Worm (Caenorhabditis elegans) whole organism, L3 larva: ENCODE data around the gene ced-9.

Experiments
- R02D3.7 ChIP-seq: fragments of 150-350 bp; optimal IDR thresholded peaks from 2 replicates; lab custom pipeline; 2014; ENCODE audit warnings: missing biosample characterization, missing genetic modification characterization
- ZK546.5 ChIP-seq: sonication (generic microtip); optimal IDR thresholded peaks from 2 replicates; lab custom pipeline; 2017; ENCODE audit warnings: missing biosample characterization, missing genetic modification characterization
- ceh-16 ChIP-seq: sonication (generic microtip); optimal IDR thresholded peaks from 2 replicates; lab custom pipeline; 2017; ENCODE audit warnings: missing biosample characterization, missing genetic modification characterization
- ceh-28 ChIP-seq: fragments of 150-350 bp; optimal IDR thresholded peaks from 2 replicates; lab custom pipeline; 2014; ENCODE audit warnings: missing biosample characterization, missing genetic modification reagents, missing genetic modification characterization
- ceh-82 ChIP-seq: fragments of 150-350 bp; optimal IDR thresholded peaks from 2 replicates; lab custom pipeline; 2014; ENCODE audit warnings: missing biosample characterization, missing genetic modification characterization
- ceh-9 ChIP-seq: sonication (generic microtip); optimal IDR thresholded peaks from 2 replicates; lab custom pipeline; 2018; ENCODE audit warnings: missing biosample characterization, missing genetic modification characterization
- egl-27 ChIP-seq: sonication (generic microtip); optimal IDR thresholded peaks from 4 replicates; lab custom pipeline; 2017; ENCODE audit warnings: missing biosample characterization, missing genetic modification reagents, missing genetic modification characterization
- egl-5 ChIP-seq: fragments of 150-350 bp; optimal IDR thresholded peaks from 2 replicates; lab custom pipeline; 2017; ENCODE audit warnings: missing biosample characterization, missing genetic modification reagents, missing genetic modification characterization, inconsistent platforms
- elt-1 ChIP-seq: fragments of 150-350 bp; optimal IDR thresholded peaks from 2 replicates; lab custom pipeline; 2014; ENCODE audit warnings: missing biosample characterization, missing genetic modification characterization
- elt-2 ChIP-seq: sonication (generic microtip); optimal IDR thresholded peaks from 2 replicates; lab custom pipeline; 2016; ENCODE audit warnings: missing genetic modification reagents, mild to moderate bottlenecking, missing genetic modification characterization, missing compliant biosample characterization
- eor-1 ChIP-seq, 2 experiments: fragments of 150-350 bp; optimal IDR thresholded peaks; 2 replicates each; lab custom pipeline; 2014 to 2018; ENCODE audit warnings: missing biosample characterization in 2 of 2, missing genetic modification characterization in 2 of 2
- fkh-10 ChIP-seq: sonication (generic microtip); optimal IDR thresholded peaks from 2 replicates; lab custom pipeline; 2017; ENCODE audit warnings: missing biosample characterization, missing genetic modification reagents, missing genetic modification characterization
- fos-1 ChIP-seq: fragments of 150-350 bp; optimal IDR thresholded peaks from 2 replicates; lab custom pipeline; 2014; ENCODE audit warnings: missing biosample characterization, missing genetic modification characterization
- hmg-11 ChIP-seq: sonication (generic microtip); optimal IDR thresholded peaks from 2 replicates; lab custom pipeline; 2016; ENCODE audit warnings: missing genetic modification characterization, missing compliant biosample characterization
- jun-1 ChIP-seq: fragments of 150-350 bp; optimal IDR thresholded peaks from 2 replicates; lab custom pipeline; 2014; ENCODE audit warnings: missing biosample characterization, missing genetic modification reagents, missing genetic modification characterization
- lin-15B ChIP-seq: fragments of 150-350 bp; optimal IDR thresholded peaks from 2 replicates; lab custom pipeline; 2014; ENCODE audit warnings: missing biosample characterization, missing genetic modification characterization
- lin-39 ChIP-seq: fragments of 150-350 bp; optimal IDR thresholded peaks from 2 replicates; lab custom pipeline; 2018; ENCODE audit warnings: missing biosample characterization, missing genetic modification reagents, missing genetic modification characterization
- mdl-1 ChIP-seq: fragments of 150-350 bp; optimal IDR thresholded peaks from 2 replicates; lab custom pipeline; 2014; ENCODE audit warnings: missing biosample characterization, missing genetic modification characterization
- nfya-1 ChIP-seq: sonication (generic microtip); optimal IDR thresholded peaks from 2 replicates; lab custom pipeline; 2017; ENCODE audit warnings: missing genetic modification characterization, mild to moderate bottlenecking, missing compliant biosample characterization, antibody characterized with exemption, moderate library complexity; ENCODE audit not compliant: insufficient read depth
- nhr-11 ChIP-seq: fragments of 150-350 bp; optimal IDR thresholded peaks from 2 replicates; lab custom pipeline; 2014; ENCODE audit warnings: missing biosample characterization, missing genetic modification characterization
- nhr-12 ChIP-seq: fragments of 150-350 bp; optimal IDR thresholded peaks from 2 replicates; lab custom pipeline; 2014; ENCODE audit warnings: missing biosample characterization, missing genetic modification characterization
- nhr-23 ChIP-seq: fragments of 150-350 bp; optimal IDR thresholded peaks from 2 replicates; lab custom pipeline; 2014; ENCODE audit warnings: missing biosample characterization, missing genetic modification reagents, missing genetic modification characterization
- nhr-237 ChIP-seq: fragments of 150-350 bp; optimal IDR thresholded peaks from 2 replicates; lab custom pipeline; 2014; ENCODE audit warnings: missing biosample characterization, missing genetic modification characterization
- nhr-25 ChIP-seq: sonication (generic microtip); optimal IDR thresholded peaks from 2 replicates; lab custom pipeline; 2017; ENCODE audit warnings: missing biosample characterization, missing genetic modification characterization
- nhr-28 ChIP-seq: fragments of 150-350 bp; optimal IDR thresholded peaks from 2 replicates; lab custom pipeline; 2014; ENCODE audit warnings: missing biosample characterization, missing genetic modification characterization
- nhr-67 ChIP-seq: fragments of 150-350 bp; optimal IDR thresholded peaks from 2 replicates; lab custom pipeline; 2014; ENCODE audit warnings: missing biosample characterization, missing genetic modification characterization
- nhr-76 ChIP-seq: fragments of 150-350 bp; sonication (generic microtip); optimal IDR thresholded peaks from 5 replicates; lab custom pipeline; 2014; ENCODE audit warnings: missing biosample characterization, missing genetic modification characterization
- nhr-77 ChIP-seq: fragments of 150-350 bp; optimal IDR thresholded peaks from 2 replicates; lab custom pipeline; 2014; ENCODE audit warnings: missing biosample characterization, missing genetic modification characterization
- pha-4 ChIP-seq: fragments of 150-350 bp; optimal IDR thresholded peaks from 2 replicates; lab custom pipeline; 2014; ENCODE audit warnings: missing biosample characterization, missing genetic modification reagents, missing genetic modification characterization
- pqm-1 ChIP-seq: fragments of 150-350 bp; optimal IDR thresholded peaks from 2 replicates; lab custom pipeline; 2017; ENCODE audit warnings: missing biosample characterization, missing genetic modification characterization, inconsistent platforms
- sea-2 ChIP-seq: fragments of 150-350 bp; sonication (generic microtip); optimal IDR thresholded peaks from 4 replicates; lab custom pipeline; 2014; ENCODE audit warnings: missing biosample characterization, missing genetic modification reagents, missing genetic modification characterization
- snpc-4 ChIP-seq: fragments of 150-350 bp; optimal IDR thresholded peaks from 2 replicates; lab custom pipeline; 2014; ENCODE audit warnings: missing biosample characterization, missing genetic modification characterization
- tbx-2 ChIP-seq: sonication (generic microtip); optimal IDR thresholded peaks from 2 replicates; lab custom pipeline; 2016; ENCODE audit warnings: mild to moderate bottlenecking, missing genetic modification characterization, missing compliant biosample characterization
- unc-39 ChIP-seq: sonication (generic microtip); optimal IDR thresholded peaks from 4 replicates; lab custom pipeline; 2017; ENCODE audit warnings: missing biosample characterization, missing genetic modification characterization
- unc-62 ChIP-seq: fragments of 150-350 bp; sonication (generic microtip); optimal IDR thresholded peaks from 4 replicates; lab custom pipeline; 2014; ENCODE audit warnings: missing biosample characterization, missing genetic modification reagents, missing genetic modification characterization

ced-9 gene

DNA sequence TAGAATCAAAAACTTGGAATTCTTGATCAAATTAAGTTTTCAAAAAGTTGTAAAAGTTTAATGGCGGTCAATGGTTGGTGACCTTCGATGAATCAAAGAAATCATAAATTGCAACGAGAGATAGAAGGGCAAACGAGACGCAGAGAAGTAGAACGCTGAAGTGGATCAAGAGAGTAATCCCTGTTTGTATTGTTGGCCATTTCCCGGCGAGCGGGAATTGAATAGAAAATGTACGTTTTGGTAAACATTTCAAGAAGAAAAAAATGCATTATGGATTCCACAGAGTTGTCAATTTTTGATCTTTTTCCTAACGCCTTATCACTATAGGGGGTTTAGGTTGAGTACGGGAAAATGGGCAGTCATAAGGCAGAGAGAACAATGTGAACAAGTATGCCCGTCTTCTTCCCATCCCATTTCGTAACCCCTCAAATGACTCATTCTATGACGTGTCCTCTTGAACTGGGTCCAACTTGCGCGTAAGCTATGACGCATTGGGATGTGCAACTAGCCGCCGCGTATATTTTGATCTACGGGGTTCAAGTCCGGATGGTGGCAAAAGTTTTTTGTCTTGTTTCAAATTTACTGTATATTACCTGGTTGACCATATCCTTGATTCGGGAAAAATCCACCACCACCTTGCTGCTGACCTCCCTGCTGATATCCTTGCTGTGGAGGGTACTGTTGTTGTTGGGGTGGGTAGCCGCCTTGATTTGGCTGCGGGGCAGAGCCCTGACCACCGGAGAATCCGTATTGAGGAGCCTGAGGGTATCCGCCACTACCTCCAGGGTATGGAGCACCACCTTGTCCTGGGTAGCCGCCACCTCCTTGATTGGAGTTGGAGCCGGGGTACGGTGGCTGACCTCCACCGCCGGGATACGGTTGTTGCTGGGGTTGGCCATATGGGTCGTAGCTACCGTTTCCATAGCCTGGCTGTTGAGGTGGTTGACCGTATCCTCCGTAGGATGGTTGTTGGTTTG, 6.1 kb upstream of the ced-9 start:
- TF ChIP-seq jun-1 (tag; lab: Kevin White, UChicago) = peak; percentile 34
- peak; percentile 24 for TF ChIP-seq pqm-1 (tag; lab: Kevin White, UChicago)
- TF ChIP-seq mdl-1 (tag; lab: Kevin White, UChicago) = no peak
- no peak for TF ChIP-seq elt-2 (tag; lab: Kevin White, UChicago)
- TF ChIP-seq sea-2 (GFP tag; lab: Kevin White, UChicago) = no peak
- peak; percentile 46 for TF ChIP-seq fos-1 (tag; lab: Kevin White, UChicago)
- no peak for TF ChIP-seq ceh-9
- no peak for TF ChIP-seq ceh-16 (tag; lab: Kevin White, UChicago)
- no peak for TF ChIP-seq tbx-2 (tag; lab: Kevin White, UChicago)
- peak; percentile 24 for TF ChIP-seq nhr-23
- TF ChIP-seq nhr-67 (tag; lab: Kevin White, UChicago) = no peak
- TF ChIP-seq unc-62 (GFP tag; lab: Kevin White, UChicago) = no peak
- no peak for TF ChIP-seq unc-39 (tag; lab: Kevin White, UChicago)
- peak; percentile 34 for TF ChIP-seq pha-4
- TF ChIP-seq R02D3.7 (tag; lab: Kevin White, UChicago) = no peak
- TF ChIP-seq, all 47 proteins: peak for 5

- TF ChIP-seq jun-1 (tag; lab: Kevin White, UChicago) (peak; percentile 6), elt-2 (tag; lab: Kevin White, UChicago) (peak; percentile 81), pha-4 (peak; percentile 78), pqm-1 (tag; lab: Kevin White, UChicago) (peak; percentile 65), nhr-237 (tag; lab: Kevin White, UChicago) (no peak), ceh-28 (no peak), nhr-77 (tag; lab: Kevin White, UChicago) (no peak)
These were observed 5.2 kb upstream of the ced-9 start for ce11 chrIII:10329811-10330210.

DNA sequence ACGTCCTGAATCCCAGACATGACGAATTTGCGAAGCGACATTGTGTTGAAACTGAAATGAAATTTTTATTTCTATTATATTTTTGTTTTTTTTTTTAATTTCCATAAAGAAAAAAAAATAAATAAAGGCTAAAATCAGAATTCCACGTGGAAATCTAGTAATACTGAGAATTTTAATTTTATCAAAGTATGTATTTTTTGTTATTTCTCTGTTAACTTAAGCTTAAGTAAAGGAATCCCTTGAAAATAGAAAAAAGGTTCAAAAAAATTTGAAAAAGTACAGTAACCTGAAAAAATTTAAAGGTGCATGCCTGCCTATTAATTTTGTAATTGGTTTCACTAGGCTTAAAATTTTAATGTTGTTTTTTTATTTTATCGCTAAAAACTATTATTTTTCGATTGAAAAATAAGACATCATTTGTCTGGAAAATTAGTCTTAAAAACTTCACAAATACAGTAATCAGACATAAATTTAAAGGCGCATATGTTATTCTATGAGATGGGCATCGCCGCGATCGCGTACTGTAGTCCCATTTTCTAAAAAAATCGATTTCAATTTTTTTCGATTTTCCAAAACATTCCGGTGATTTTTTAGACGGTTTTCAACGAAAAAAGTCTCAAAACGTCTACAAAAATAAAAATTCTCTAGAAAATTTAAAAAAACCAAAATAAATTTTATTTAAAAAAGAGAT, 4.5 kb upstream of the ced-9 start, which contains the start of gene nex-2:
nex-2 (minus strand) TSS at position 51 of the 691 bp plus-strand sequence.
- TF ChIP-seq R02D3.7 (tag; lab: Kevin White, UChicago) (no peak), tbx-2 (tag; lab: Kevin White, UChicago) (no peak), eor-1 (tag; optimal IDR thresholded peaks at IDR 0.05; lab: Kevin White, UChicago) (no peak), ZK546.5 (tag; lab: Kevin White, UChicago) (no peak), egl-5 (tag; lab: Kevin White, UChicago) (no peak), pqm-1 (tag; lab: Kevin White, UChicago) (no peak), hmg-11 (no peak), fkh-10 (GFP tag; lab: Kevin White, UChicago) (no peak), nhr-76 (tag; lab: Kevin White, UChicago) (no peak)

DNA sequence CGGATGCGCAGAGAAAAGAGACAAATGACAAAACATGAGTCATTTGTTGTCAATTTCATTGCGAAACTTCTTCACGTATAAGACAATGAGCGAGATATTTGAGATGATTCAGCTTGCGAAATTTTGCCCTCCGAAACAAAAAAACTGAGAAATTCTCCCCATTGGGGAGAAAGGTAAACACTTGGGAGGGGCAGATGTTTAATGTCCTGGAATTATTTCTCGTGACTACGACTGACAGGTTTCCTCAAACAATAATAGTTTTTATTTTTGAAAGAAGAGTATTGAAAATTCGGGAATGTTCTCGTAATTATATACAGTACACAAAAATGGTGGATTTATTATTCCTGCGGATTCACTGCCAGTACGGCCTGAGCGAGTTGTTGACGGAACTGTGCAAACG, 3.7 kb upstream of the ced-9 start:
- TF ChIP-seq nhr-12 = no peak
- no peak for TF ChIP-seq tbx-2 (tag; lab: Kevin White, UChicago)
- TF ChIP-seq fkh-10 (GFP tag; lab: Kevin White, UChicago) = no peak
- TF ChIP-seq snpc-4 = no peak
- TF ChIP-seq lin-15B (tag; lab: Kevin White, UChicago) = no peak
- TF ChIP-seq lin-39 = no peak
- no peak for TF ChIP-seq ceh-9
- no peak for TF ChIP-seq nhr-28
- TF ChIP-seq fos-1 (tag; lab: Kevin White, UChicago) = no peak
- peak; percentile 92 for TF ChIP-seq pha-4
- no peak for TF ChIP-seq egl-27 (tag; lab: Kevin White, UChicago)
- peak; percentile 9 for TF ChIP-seq jun-1 (tag; lab: Kevin White, UChicago)
- TF ChIP-seq ceh-82 (tag; lab: Kevin White, UChicago) = no peak
- TF ChIP-seq hmg-11 = no peak
- TF ChIP-seq nhr-11 (tag; lab: Kevin White, UChicago) = no peak
- no peak for TF ChIP-seq eor-1 (tag; optimal IDR thresholded peaks at IDR 0.05; lab: Kevin White, UChicago)
- no peak for TF ChIP-seq nhr-25
- no peak for TF ChIP-seq elt-1 (tag; lab: Kevin White, UChicago)
- TF ChIP-seq nfya-1 (tag; lab: Kevin White, UChicago) = peak; percentile 34
